Worm (Caenorhabditis elegans) whole organism, young adult: ENCODE data around the gene ZK1073.2.

Source experiments
- B0019.2 ChIP-seq: fragments of 200-800 bp; sonication (Bioruptor generic); conservative IDR thresholded peaks from 2 replicates; pipeline ENCODE4 v1.3.6; 2022; ENCODE audit warnings: missing genetic modification reagents, missing genetic modification characterization, missing compliant biosample characterization
- B0336.3 ChIP-seq: fragments of 200-800 bp; sonication (Bioruptor generic); IDR thresholded peaks from 2 replicates; pipeline ENCODE4 v1.3.6; 2022; ENCODE audit warnings: missing genetic modification characterization, missing compliant biosample characterization
- C06A6.2 ChIP-seq: fragments of 200-800 bp; sonication (Bioruptor generic); conservative IDR thresholded peaks from 2 replicates; pipeline ENCODE4 v1.3.6; 2022; ENCODE audit warnings: missing genetic modification characterization, missing compliant biosample characterization
- D2030.7 ChIP-seq: fragments of 200-800 bp; sonication (Bioruptor generic); IDR thresholded peaks from 2 replicates; pipeline ENCODE4 v1.3.6; 2022; ENCODE audit warnings: missing genetic modification reagents, missing genetic modification characterization, missing compliant biosample characterization
- F10E7.11 ChIP-seq: sonication (generic microtip); optimal IDR thresholded peaks from 2 replicates; lab custom pipeline; 2017; ENCODE audit warnings: mild to moderate bottlenecking, missing genetic modification characterization, moderate library complexity, missing compliant biosample characterization
- F22D6.2 ChIP-seq: sonication (generic microtip); optimal IDR thresholded peaks from 2 replicates; lab custom pipeline; 2016; ENCODE audit warnings: mild to moderate bottlenecking, missing genetic modification characterization, missing compliant biosample characterization
- F33H1.4 ChIP-seq: fragments of 200-800 bp; sonication (Bioruptor generic); IDR thresholded peaks from 2 replicates; pipeline ENCODE4 v1.3.6; 2022; ENCODE audit warnings: missing genetic modification reagents, missing genetic modification characterization, missing compliant biosample characterization
- F37B4.10 ChIP-seq: fragments of 200-800 bp; sonication (Bioruptor generic); IDR thresholded peaks from 2 replicates; pipeline ENCODE4 v1.3.6; 2022; ENCODE audit warnings: missing genetic modification characterization, missing compliant biosample characterization
- F52B5.7 ChIP-seq: sonication (generic microtip); optimal IDR thresholded peaks from 2 replicates; lab custom pipeline; 2016; ENCODE audit warnings: mild to moderate bottlenecking, missing genetic modification characterization, missing compliant biosample characterization
- F55B11.4 ChIP-seq: sonication (generic microtip); optimal IDR thresholded peaks from 2 replicates; lab custom pipeline; 2016; ENCODE audit warnings: missing compliant biosample characterization, missing genetic modification characterization, borderline replicate concordance; ENCODE audit not compliant: insufficient read depth
- F57C9.4 ChIP-seq: sonication (generic microtip); optimal IDR thresholded peaks from 2 replicates; lab custom pipeline; 2017; ENCODE audit warnings: mild to moderate bottlenecking, missing genetic modification characterization, missing compliant biosample characterization
- Y53G8AR.9 ChIP-seq: fragments of 200-800 bp; sonication (Bioruptor generic); conservative IDR thresholded peaks from 2 replicates; pipeline ENCODE4 v1.3.6; 2022; ENCODE audit warnings: missing genetic modification reagents, missing genetic modification characterization, missing compliant biosample characterization
- Y79H2A.3 ChIP-seq: fragments of 200-800 bp; sonication (Bioruptor generic); conservative IDR thresholded peaks from 2 replicates; pipeline ENCODE4 v1.3.6; 2022; ENCODE audit warnings: missing genetic modification reagents, missing genetic modification characterization, missing compliant biosample characterization
- aptf-2 ChIP-seq: fragments of 200-800 bp; sonication (Bioruptor generic); conservative IDR thresholded peaks from 2 replicates; pipeline ENCODE4 v1.3.6; 2022; ENCODE audit warnings: missing genetic modification reagents, missing genetic modification characterization, missing compliant biosample characterization
- atf-7 ChIP-seq: sonication (generic microtip); optimal IDR thresholded peaks from 2 replicates; lab custom pipeline; 2017; ENCODE audit warnings: mild to moderate bottlenecking, missing genetic modification characterization, missing compliant biosample characterization
- athp-1 ChIP-seq: sonication (generic microtip); optimal IDR thresholded peaks from 2 replicates; lab custom pipeline; 2017; ENCODE audit warnings: mild to moderate bottlenecking, missing genetic modification characterization, missing compliant biosample characterization
- attf-3 ChIP-seq: fragments of 200-800 bp; sonication (Bioruptor generic); conservative IDR thresholded peaks from 2 replicates; pipeline ENCODE4 v1.3.6; 2022; ENCODE audit warnings: missing genetic modification reagents, missing genetic modification characterization, missing compliant biosample characterization
- attf-6 ChIP-seq: fragments of 200-800 bp; sonication (Bioruptor generic); IDR thresholded peaks from 2 replicates; pipeline ENCODE4 v1.3.6; 2022; ENCODE audit warnings: missing genetic modification reagents, missing genetic modification characterization, missing compliant biosample characterization
- ceh-27 ChIP-seq: fragments of 200-800 bp; sonication (Bioruptor generic); optimal IDR thresholded peaks from 2 replicates; lab custom pipeline; 2018; ENCODE audit warnings: mild to moderate bottlenecking, missing genetic modification characterization, moderate library complexity, missing compliant biosample characterization
- dpff-1 ChIP-seq: sonication (generic microtip); optimal IDR thresholded peaks from 2 replicates; lab custom pipeline; 2017; ENCODE audit warnings: mild to moderate bottlenecking, missing genetic modification characterization, missing compliant biosample characterization
- egl-44 ChIP-seq: fragments of 200-800 bp; sonication (Bioruptor generic); IDR thresholded peaks from 2 replicates; pipeline ENCODE4 v1.3.6; 2022; ENCODE audit warnings: missing genetic modification reagents, missing genetic modification characterization, missing compliant biosample characterization
- egrh-3 ChIP-seq: fragments of 200-800 bp; sonication (Bioruptor generic); IDR thresholded peaks from 2 replicates; pipeline ENCODE4 v1.3.6; 2022; ENCODE audit warnings: missing genetic modification reagents, missing genetic modification characterization, missing compliant biosample characterization
- ekl-4 ChIP-seq: fragments of 200-800 bp; sonication (Bioruptor generic); IDR thresholded peaks from 2 replicates; pipeline ENCODE4 v1.3.6; 2022; ENCODE audit warnings: missing genetic modification reagents, missing genetic modification characterization, missing compliant biosample characterization
- ets-4 ChIP-seq: fragments of 200-800 bp; sonication (Bioruptor generic); optimal IDR thresholded peaks from 2 replicates; lab custom pipeline; 2018; ENCODE audit warnings: mild to moderate bottlenecking, missing genetic modification characterization, missing compliant biosample characterization
- fkh-3 ChIP-seq: sonication (generic microtip); optimal IDR thresholded peaks from 2 replicates; lab custom pipeline; 2016; ENCODE audit warnings: mild to moderate bottlenecking, missing genetic modification characterization, missing compliant biosample characterization
- him-1 ChIP-seq: sonication (generic microtip); optimal IDR thresholded peaks from 2 replicates; lab custom pipeline; 2016; ENCODE audit warnings: missing genotype, missing genetic modification reagents, missing genetic modification characterization, missing compliant biosample characterization
- hlh-12 ChIP-seq: sonication (generic microtip); optimal IDR thresholded peaks from 2 replicates; lab custom pipeline; 2016; ENCODE audit warnings: missing genetic modification characterization, missing compliant biosample characterization
- hmg-20 ChIP-seq: fragments of 200-800 bp; sonication (Bioruptor generic); IDR thresholded peaks from 2 replicates; pipeline ENCODE4 v1.3.6; 2022; ENCODE audit warnings: missing genetic modification reagents, missing genetic modification characterization, missing compliant biosample characterization
- let-607 ChIP-seq, 2 experiments: fragments of 200-800 bp in 1 of 2; sonication (Bioruptor generic) in 1 of 2; sonication (generic microtip) in 1 of 2; optimal IDR thresholded peaks; 2 replicates each; lab custom pipeline; 2016 to 2018; ENCODE audit warnings: mild to moderate bottlenecking in 2 of 2, missing compliant biosample characterization in 2 of 2, missing genetic modification characterization in 2 of 2, moderate library complexity in 2 of 2, missing genotype in 1 of 2
- lin-40 ChIP-seq: sonication (generic microtip); optimal IDR thresholded peaks from 2 replicates; lab custom pipeline; 2016; ENCODE audit warnings: missing genetic modification characterization, mild to moderate bottlenecking, missing compliant biosample characterization, missing genotype, missing genetic modification reagents
- lsy-27 ChIP-seq: sonication (generic microtip); optimal IDR thresholded peaks from 2 replicates; lab custom pipeline; 2017; ENCODE audit warnings: missing genetic modification characterization, mild to moderate bottlenecking, missing compliant biosample characterization, antibody characterized with exemption, missing genotype, borderline replicate concordance; ENCODE audit not compliant: insufficient read depth
- mcd-1 ChIP-seq: fragments of 200-800 bp; sonication (Bioruptor generic); IDR thresholded peaks from 2 replicates; pipeline ENCODE4 v1.3.6; 2022; ENCODE audit warnings: missing genetic modification reagents, missing genetic modification characterization, missing compliant biosample characterization
- mxl-1 ChIP-seq: sonication (generic microtip); optimal IDR thresholded peaks from 2 replicates; lab custom pipeline; 2016; ENCODE audit warnings: missing genetic modification characterization, missing compliant biosample characterization
- nfyb-1 ChIP-seq: fragments of 200-800 bp; sonication (Bioruptor generic); IDR thresholded peaks from 2 replicates; pipeline ENCODE4 v1.3.6; 2022; ENCODE audit warnings: missing genetic modification reagents, missing genetic modification characterization, missing compliant biosample characterization
- nhr-179 ChIP-seq: sonication (generic microtip); optimal IDR thresholded peaks from 2 replicates; lab custom pipeline; 2016; ENCODE audit warnings: mild to moderate bottlenecking, missing genetic modification characterization, missing compliant biosample characterization
- nhr-90 ChIP-seq: sonication (generic microtip); optimal IDR thresholded peaks from 2 replicates; lab custom pipeline; 2016; ENCODE audit warnings: missing genotype, mild to moderate bottlenecking, missing genetic modification characterization, missing compliant biosample characterization
- pha-4 ChIP-seq: fragments of 150-350 bp; sonication (generic microtip); optimal IDR thresholded peaks from 2 replicates; lab custom pipeline; 2014; ENCODE audit warnings: missing biosample characterization, missing genetic modification reagents, missing genetic modification characterization
- rcor-1 ChIP-seq: fragments of 200-800 bp; sonication (Bioruptor generic); IDR thresholded peaks from 2 replicates; pipeline ENCODE4 v1.3.6; 2022; ENCODE audit warnings: missing genetic modification reagents, missing genetic modification characterization, missing compliant biosample characterization
- rpc-1 ChIP-seq, 2 experiments: fragments of 150-350 bp in 1 of 2; sonication (generic microtip) in 1 of 2; optimal IDR thresholded peaks; 2 replicates each; lab custom pipeline; 2014 to 2018; ENCODE audit warnings: missing biosample characterization in 1 of 2, missing genetic modification characterization in 1 of 2, missing genetic modification reagents in 1 of 2, missing genotype in 1 of 2
- sdz-38 ChIP-seq: sonication (generic microtip); optimal IDR thresholded peaks from 2 replicates; lab custom pipeline; 2016; ENCODE audit warnings: missing genotype, missing genetic modification characterization, missing compliant biosample characterization
- sea-2 ChIP-seq: fragments of 200-800 bp; sonication (Bioruptor generic); IDR thresholded peaks from 2 replicates; pipeline ENCODE4 v1.3.6; 2022; ENCODE audit warnings: missing genetic modification characterization, missing compliant biosample characterization
- snpc-3.4 ChIP-seq: sonication (generic microtip); optimal IDR thresholded peaks from 2 replicates; lab custom pipeline; 2017; ENCODE audit warnings: missing genetic modification characterization, mild to moderate bottlenecking, missing compliant biosample characterization, antibody characterized with exemption, moderate library complexity, missing genotype, missing genetic modification reagents
- tbp1 ChIP-seq: fragments of 200-800 bp; sonication (Bioruptor generic); optimal IDR thresholded peaks from 2 replicates; lab custom pipeline; 2018; ENCODE audit warnings: mild to moderate bottlenecking, missing genetic modification characterization, missing compliant biosample characterization
- tbx-9 ChIP-seq: sonication (generic microtip); optimal IDR thresholded peaks from 2 replicates; lab custom pipeline; 2016; ENCODE audit warnings: borderline replicate concordance, missing genetic modification characterization, inconsistent platforms, missing compliant biosample characterization
- zim-3 ChIP-seq: sonication (generic microtip); optimal IDR thresholded peaks from 2 replicates; lab custom pipeline; 2017; ENCODE audit warnings: mild to moderate bottlenecking, missing genetic modification characterization, moderate library complexity, missing compliant biosample characterization
- ztf-22 ChIP-seq: fragments of 200-800 bp; sonication (Bioruptor generic); optimal IDR thresholded peaks from 2 replicates; lab custom pipeline; 2018; ENCODE audit warnings: mild to moderate bottlenecking, missing genetic modification characterization, moderate library complexity, missing compliant biosample characterization
- ztf-25 ChIP-seq: fragments of 200-800 bp; sonication (Bioruptor generic); IDR thresholded peaks from 2 replicates; pipeline ENCODE4 v1.3.6; 2022; ENCODE audit warnings: missing genetic modification reagents, missing genetic modification characterization, missing compliant biosample characterization
- ztf-28 ChIP-seq: fragments of 200-800 bp; sonication (Bioruptor generic); IDR thresholded peaks from 2 replicates; pipeline ENCODE4 v1.3.6; 2022; ENCODE audit warnings: missing genetic modification reagents, missing genetic modification characterization, missing compliant biosample characterization
- ztf-6 ChIP-seq: fragments of 200-800 bp; sonication (Bioruptor generic); IDR thresholded peaks from 2 replicates; pipeline ENCODE4 v1.3.6; 2022; ENCODE audit warnings: missing genetic modification reagents, missing genetic modification characterization, missing compliant biosample characterization

ZK1073.2 gene

ce11 chrX:16131044-16131443 is 27.5 kb downstream of the ZK1073.2 start:
- TF ChIP-seq atf-7 (tag; lab: Kevin White, UChicago) (peak; percentile 47), ets-4 (GFP tag; lab: Kevin White, UChicago) (peak; percentile 69), fkh-3 (tag; lab: Kevin White, UChicago) (no peak), mxl-1 (tag; lab: Kevin White, UChicago) (no peak), sdz-38 (tag; lab: Kevin White, UChicago) (no peak), snpc-3.4 (tag; lab: Kevin White, UChicago) (no peak), attf-3 (GFP tag; lab: Robert Waterston, UW) (no peak), F52B5.7 (tag; lab: Kevin White, UChicago) (no peak), hlh-12 (tag; lab: Kevin White, UChicago) (no peak), D2030.7 (GFP tag; lab: Robert Waterston, UW) (no peak), B0336.3 (GFP tag; lab: Robert Waterston, UW) (peak; percentile 62; the same call in 1 of the 2 replicates), ztf-6 (no peak), ekl-4 (GFP tag; lab: Robert Waterston, UW) (no peak), ztf-25 (no peak), athp-1 (no peak), F33H1.4 (GFP tag; lab: Robert Waterston, UW) (no peak), rpc-1 (optimal IDR thresholded peaks at IDR 0.05; lab: Kevin White, UChicago) (no peak), rpc-1 (tag; optimal IDR thresholded peaks at IDR 0.05; lab: Kevin White, UChicago) (no peak), hmg-20 (GFP tag; lab: Robert Waterston, UW) (no peak), pha-4 (tag; lab: Kevin White, UChicago) (peak; percentile 48), mcd-1 (GFP tag; lab: Robert Waterston, UW) (peak; percentile 25; the same call in 1 of the 2 replicates), rcor-1 (no peak), F55B11.4 (no peak), attf-6 (no peak), lsy-27 (no peak), ztf-28 (GFP tag; lab: Robert Waterston, UW) (no peak), him-1 (tag; lab: Kevin White, UChicago) (no peak), Y53G8AR.9 (GFP tag; lab: Robert Waterston, UW) (no peak), Y79H2A.3 (GFP tag; lab: Robert Waterston, UW) (no peak), tbp1 (GFP tag; lab: Kevin White, UChicago) (peak; percentile 24), tbx-9 (no peak), nfyb-1 (no peak), dpff-1 (tag; lab: Kevin White, UChicago) (no peak), lin-40 (no peak), C06A6.2 (no peak), let-607 (tag; optimal IDR thresholded peaks at IDR 0.05; lab: Kevin White, UChicago) (peak in 1 of 2 experiments; percentile 27), aptf-2 (GFP tag; lab: Robert Waterston, UW) (no peak), F57C9.4 (tag; lab: Kevin White, UChicago) (no peak), F22D6.2 (no peak), B0019.2 (0 out of 2 replicates have a peak, but pooled peaks have one; percentile 17), nhr-179 (tag; lab: Kevin White, UChicago) (no peak), nhr-90 (tag; lab: Kevin White, UChicago) (no peak), zim-3 (no peak), egrh-3 (peak; percentile 13; the same call in 1 of the 2 replicates), ceh-27 (no peak), egl-44 (GFP tag; lab: Robert Waterston, UW) (no peak), sea-2 (GFP tag; lab: Robert Waterston, UW) (no peak), ztf-22 (no peak), F37B4.10 (GFP tag; lab: Robert Waterston, UW) (no peak), F10E7.11 (tag; lab: Kevin White, UChicago) (no peak)
